Worm (Caenorhabditis elegans): ENCODE measurements around the gene nspg-7.1.
"Not testable (repeated sequence)": the region's sequence is repeated elsewhere in the genome, so short reads cannot be mapped to it uniquely, and the experiment has no call there.

nspg-7.1 gene

ce11 chrIV:9303994-9304393, 26.7 kb downstream of the nspg-7.1 start, which contains the start of gene F49C12.4:
TSS of gene F49C12.4 (minus strand) at chrIV:9304094.
- TF ChIP-seq him-1 (tag; optimal IDR thresholded peaks at IDR 0.05) (no peak), W03F9.2 (tag; optimal IDR thresholded peaks at IDR 0.05) (no peak), dao-5 (tag; optimal IDR thresholded peaks at IDR 0.05) (no peak)

- no peak for TF ChIP-seq him-1 (tag; optimal IDR thresholded peaks at IDR 0.05)
- no peak for TF ChIP-seq dao-5 (tag; optimal IDR thresholded peaks at IDR 0.05)
- TF ChIP-seq W03F9.2 (tag; optimal IDR thresholded peaks at IDR 0.05): no peak
These were observed 30.5 kb downstream of the nspg-7.1 start, which contains the start of gene F49C12.3 for ce11 chrIV:9300127-9300526. TSS of gene F49C12.3 (plus strand) at chrIV:9300427.

- TF ChIP-seq W03F9.2 (tag; optimal IDR thresholded peaks at IDR 0.05) (no peak), dao-5 (tag; optimal IDR thresholded peaks at IDR 0.05) (no peak), him-1 (tag; optimal IDR thresholded peaks at IDR 0.05) (no peak)
These were observed 31.5 kb downstream of the nspg-7.1 start, which contains the start of gene F49C12.2 for ce11 chrIV:9299145-9299544. TSS of gene F49C12.2 (minus strand) at chrIV:9299245.

- TF ChIP-seq him-1 (tag; optimal IDR thresholded peaks at IDR 0.05) (no peak), W03F9.2 (tag; optimal IDR thresholded peaks at IDR 0.05) (no peak), dao-5 (tag; optimal IDR thresholded peaks at IDR 0.05) (no peak)
These were observed 34.4 kb downstream of the nspg-7.1 start, which contains the start of gene F49C12.1 for ce11 chrIV:9296285-9296684. TSS of gene F49C12.1 (minus strand) at chrIV:9296354.

ce11 chrIV:9293825-9294224, 36.8 kb downstream of the nspg-7.1 start, which contains the start of gene nhr-264:
TSS of gene nhr-264 (minus strand) at chrIV:9293925.
- not testable (repeated sequence) for TF ChIP-seq him-1, dao-5, W03F9.2 (tag; optimal IDR thresholded peaks at IDR 0.05)

- no peak for TF ChIP-seq dao-5 (tag; optimal IDR thresholded peaks at IDR 0.05)
- no peak for TF ChIP-seq W03F9.2 (tag; optimal IDR thresholded peaks at IDR 0.05)
- no peak for TF ChIP-seq him-1 (tag; optimal IDR thresholded peaks at IDR 0.05)
These were observed 41.0 kb downstream of the nspg-7.1 start for ce11 chrIV:9289635-9290034.

- not testable (repeated sequence) for TF ChIP-seq dao-5, W03F9.2, him-1 (tag; optimal IDR thresholded peaks at IDR 0.05)
These were observed 44.4 kb downstream of the nspg-7.1 start, which contains the start of gene nhr-267 for ce11 chrIV:9286305-9286704. TSS of gene nhr-267 (minus strand) at chrIV:9286405.
